Worm (Caenorhabditis elegans): Measurements from ENCODE around the gene jac-1.

The jac-1 gene

ce11 chrIV:15962219-15962762 lies 64.4 kb downstream of the jac-1 start, which contains the start of gene lgc-19:
lgc-19 (minus strand) TSS chrIV:15962712.
- TF ChIP-seq pax-3 (tag; optimal IDR thresholded peaks at IDR 0.05) (no peak), mab-9 (GFP tag; IDR thresholded peaks at IDR 0.05) (no peak), nhr-12 (tag; optimal IDR thresholded peaks at IDR 0.05) (no peak), lsy-2 (tag; optimal IDR thresholded peaks at IDR 0.05) (no peak), tlp-1 (tag; optimal IDR thresholded peaks at IDR 0.05) (no peak), jun-1 (tag; optimal IDR thresholded peaks at IDR 0.05) (no peak), aly-2 (tag; optimal IDR thresholded peaks at IDR 0.05) (no peak), hlh-17 (GFP tag; optimal IDR thresholded peaks at IDR 0.05; ENCODE audit: borderline replicate concordance) (no peak), ztf-4 (tag; optimal IDR thresholded peaks at IDR 0.05) (no peak)

ce11 chrIV:15961069-15961468 lies 65.6 kb downstream of the jac-1 start:
- TF ChIP-seq vab-15 (tag; optimal IDR thresholded peaks at IDR 0.05) (no peak), sox-4 (tag; optimal IDR thresholded peaks at IDR 0.05) (no peak), irx-1 (tag; optimal IDR thresholded peaks at IDR 0.05) (no peak), lin-14 (GFP tag; optimal IDR thresholded peaks at IDR 0.05) (no peak), nhr-11 (tag; optimal IDR thresholded peaks at IDR 0.05) (no peak), swsn-7 (tag; optimal IDR thresholded peaks at IDR 0.05) (no peak), nhr-237 (tag; optimal IDR thresholded peaks at IDR 0.05) (no peak)

- TF ChIP-seq nhr-12 (tag; optimal IDR thresholded peaks at IDR 0.05) (no peak), nhr-76 (tag; optimal IDR thresholded peaks at IDR 0.05) (no peak), fkh-4 (tag; optimal IDR thresholded peaks at IDR 0.05; ENCODE audit: borderline replicate concordance) (no peak), skn-1 (tag; optimal IDR thresholded peaks at IDR 0.05) (no peak), F16B12.6 (tag; optimal IDR thresholded peaks at IDR 0.05) (no peak), ces-1 (GFP tag; optimal IDR thresholded peaks at IDR 0.05) (no peak), elt-2 (tag; optimal IDR thresholded peaks at IDR 0.05) (no peak), fkh-10 (GFP tag; optimal IDR thresholded peaks at IDR 0.05) (no peak), unc-30 (tag; optimal IDR thresholded peaks at IDR 0.05) (no peak), elt-3 (tag; optimal IDR thresholded peaks at IDR 0.05) (no peak), mab-9 (GFP tag; IDR thresholded peaks at IDR 0.05) (no peak), lin-14 (GFP tag; optimal IDR thresholded peaks at IDR 0.05) (no peak), alr-1 (tag; optimal IDR thresholded peaks at IDR 0.05; ENCODE audit: borderline replicate concordance) (no peak), nhr-20 (tag; optimal IDR thresholded peaks at IDR 0.05) (no peak), mef-2 (tag; optimal IDR thresholded peaks at IDR 0.05) (no peak), efl-1 (optimal IDR thresholded peaks at IDR 0.05) (no peak), efl-1 (GFP tag; optimal IDR thresholded peaks at IDR 0.05 in 1 of 2) (no peak), zag-1 (tag; optimal IDR thresholded peaks at IDR 0.05) (no peak), nhr-11 (tag; optimal IDR thresholded peaks at IDR 0.05) (no peak), ets-5 (GFP tag; IDR thresholded peaks at IDR 0.05) (no peak)
Observed at ce11 chrIV:15955349-15955748, 71.3 kb downstream of the jac-1 start.

DNA sequence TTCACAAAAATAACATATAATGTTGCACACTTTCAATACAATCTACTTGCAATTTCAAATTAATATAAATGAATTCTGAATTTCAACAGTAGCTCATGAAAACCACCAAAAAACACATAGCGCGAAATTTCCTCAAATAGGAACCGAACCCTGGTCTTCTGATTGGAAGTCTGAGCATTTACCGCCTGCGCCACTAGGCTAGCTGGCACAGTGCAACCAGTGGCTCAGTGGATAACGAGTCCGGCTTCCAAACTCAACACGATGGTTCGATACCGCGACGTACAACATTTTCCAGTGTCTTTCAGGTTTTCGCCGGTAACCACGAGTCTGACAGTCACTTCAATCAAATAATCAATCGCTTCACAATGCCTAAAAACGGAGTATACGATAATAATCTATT lies 73.0 kb downstream of the jac-1 start:
- TF ChIP-seq ceh-82 (tag; optimal IDR thresholded peaks at IDR 0.05) (no peak), lir-3 (tag; optimal IDR thresholded peaks at IDR 0.05; ENCODE audit: poor library complexity) (no peak), dsc-1 (tag; optimal IDR thresholded peaks at IDR 0.05) (no peak), nhr-28 (tag; optimal IDR thresholded peaks at IDR 0.05) (no peak), unc-98 (GFP tag; IDR thresholded peaks at IDR 0.05) (no peak), pax-3 (tag; optimal IDR thresholded peaks at IDR 0.05) (no peak), grh-1 (GFP tag; IDR thresholded peaks at IDR 0.05) (no peak), fos-1 (tag; optimal IDR thresholded peaks at IDR 0.05) (no peak), mef-2 (tag; optimal IDR thresholded peaks at IDR 0.05) (no peak), lin-14 (GFP tag; optimal IDR thresholded peaks at IDR 0.05) (no peak), dpl-1 (GFP tag; optimal IDR thresholded peaks at IDR 0.05) (no peak)

Measured in whole organism, L1 larva.